Worm (Caenorhabditis elegans): ENCODE measurements around the gene C29E4.10.

- no peak for TF ChIP-seq gei-17 (GFP tag; optimal IDR thresholded peaks at IDR 0.05)
- no peak for TF ChIP-seq hmg-20 (GFP tag; IDR thresholded peaks at IDR 0.05)
- TF ChIP-seq unc-62 (GFP tag; optimal IDR thresholded peaks at IDR 0.05) = no peak
- TF ChIP-seq hlh-26 (GFP tag; conservative IDR thresholded peaks at IDR 0.05) = no peak
- no peak for TF ChIP-seq Y53F4B.3 (GFP tag; IDR thresholded peaks at IDR 0.05)
- no peak for TF ChIP-seq ceh-58 (GFP tag; IDR thresholded peaks at IDR 0.05)
- TF ChIP-seq B0035.1 (tag; optimal IDR thresholded peaks at IDR 0.05) = no peak
- TF ChIP-seq attf-6 (GFP tag; IDR thresholded peaks at IDR 0.05) = no peak
These were observed 11.7 kb upstream of the C29E4.10 start for ce11 chrIII:7925968-7926367.
